Comparison of ENCODE assay signal across 2 worm cellular contexts in genomic region chrIV:17406119-17406518, ce11.
TF ChIP-seq lines count a peak whose summit lies in the region.

No protein-coding gene starts in this region.

TF ChIP-seq in whole organism, L2 larva, 48 proteins besides CTCF, POLR2A, EP300 and RAD21 (continued from another document):
- no peak for TF ChIP-seq ztf-4 (tag; optimal IDR thresholded peaks at IDR 0.05; lab: Kevin White, UChicago)
- no peak for TF ChIP-seq R02D3.7 (tag; optimal IDR thresholded peaks at IDR 0.05; lab: Kevin White, UChicago)
- peak; percentile 6 for TF ChIP-seq fos-1 (tag; optimal IDR thresholded peaks at IDR 0.05; lab: Kevin White, UChicago)
- TF ChIP-seq lin-13 (GFP tag; optimal IDR thresholded peaks at IDR 0.05; lab: Kevin White, UChicago) = no peak
- TF ChIP-seq gmeb-1 (tag; optimal IDR thresholded peaks at IDR 0.05; lab: Kevin White, UChicago) = peak; percentile 3
- no peak for TF ChIP-seq mab-5 (tag; optimal IDR thresholded peaks at IDR 0.05; lab: Kevin White, UChicago)
- no peak for TF ChIP-seq dmd-4 (tag; optimal IDR thresholded peaks at IDR 0.05; lab: Kevin White, UChicago)
- no peak for TF ChIP-seq unc-62 (GFP tag; optimal IDR thresholded peaks at IDR 0.05; lab: Kevin White, UChicago)
- no peak for TF ChIP-seq Y55F3AM.14 (GFP tag; optimal IDR thresholded peaks at IDR 0.05; lab: Kevin White, UChicago)
- TF ChIP-seq nhr-21 (tag; optimal IDR thresholded peaks at IDR 0.05; lab: Kevin White, UChicago) = no peak
- no peak for TF ChIP-seq peb-1 (tag; optimal IDR thresholded peaks at IDR 0.05; lab: Kevin White, UChicago)
- TF ChIP-seq ceh-82 (tag; optimal IDR thresholded peaks at IDR 0.05; lab: Kevin White, UChicago) = no peak
- TF ChIP-seq aly-2 (tag; optimal IDR thresholded peaks at IDR 0.05; lab: Kevin White, UChicago) = no peak
- no peak for TF ChIP-seq lin-39 (tag; optimal IDR thresholded peaks at IDR 0.05; lab: Kevin White, UChicago)
- TF ChIP-seq ZK546.5 (tag; optimal IDR thresholded peaks at IDR 0.05; lab: Kevin White, UChicago) = no peak
- TF ChIP-seq lin-11 (tag; optimal IDR thresholded peaks at IDR 0.05; lab: Kevin White, UChicago) = no peak
- TF ChIP-seq nhr-129 (tag; optimal IDR thresholded peaks at IDR 0.05; lab: Kevin White, UChicago) = peak; percentile 19
- no peak for TF ChIP-seq snpc-4 (tag; optimal IDR thresholded peaks at IDR 0.05; lab: Kevin White, UChicago)
- no peak for TF ChIP-seq ztf-1 (GFP tag; conservative IDR thresholded peaks at IDR 0.05; lab: Robert Waterston, UW)
- no peak for TF ChIP-seq alr-1 (tag; optimal IDR thresholded peaks at IDR 0.05; lab: Kevin White, UChicago)
- no peak for TF ChIP-seq sma-3 (GFP tag; optimal IDR thresholded peaks at IDR 0.05; lab: Kevin White, UChicago)
- no peak for TF ChIP-seq skn-1 (tag; optimal IDR thresholded peaks at IDR 0.05; lab: Kevin White, UChicago)
- no peak for TF ChIP-seq nhr-12 (tag; optimal IDR thresholded peaks at IDR 0.05; lab: Kevin White, UChicago)
- TF ChIP-seq mdl-1 (tag; optimal IDR thresholded peaks at IDR 0.05; lab: Kevin White, UChicago) = no peak
- TF ChIP-seq unc-55 (GFP tag; optimal IDR thresholded peaks at IDR 0.05; lab: Kevin White, UChicago) = no peak
- no peak for TF ChIP-seq sem-4 (tag; optimal IDR thresholded peaks at IDR 0.05; lab: Kevin White, UChicago)
- TF ChIP-seq elt-3 (tag; optimal IDR thresholded peaks at IDR 0.05; lab: Kevin White, UChicago) = no peak
TF ChIP-seq in whole organism, L2 larva: peak in this region for 6.

TF ChIP-seq in whole organism, L4 larva, 104 proteins besides CTCF, POLR2A, EP300 and RAD21 (continued from another document):
- TF ChIP-seq ceh-28 (tag; optimal IDR thresholded peaks at IDR 0.05; lab: Kevin White, UChicago) (no peak), egl-43 (GFP tag; IDR thresholded peaks at IDR 0.05; lab: Robert Waterston, UW) (no peak), Y75B8A.6 (GFP tag; IDR thresholded peaks at IDR 0.05; lab: Robert Waterston, UW) (no peak), zfp-2 (tag; optimal IDR thresholded peaks at IDR 0.05; lab: Kevin White, UChicago) (no peak)
